Worm (Caenorhabditis elegans) whole organism, late embryonic: Measurements from ENCODE around the gene F09C12.8.

Source experiments
- C08G9.2 ChIP-seq: sonication (generic microtip); optimal IDR thresholded peaks from 2 replicates; lab custom pipeline; 2016; ENCODE audit warnings: mild to moderate bottlenecking, missing genetic modification characterization, moderate library complexity, missing compliant biosample characterization
- K02D7.2 ChIP-seq: sonication (generic microtip); optimal IDR thresholded peaks from 2 replicates; lab custom pipeline; 2017; ENCODE audit warnings: mild to moderate bottlenecking, missing genetic modification characterization, missing compliant biosample characterization
- T23F11.4 ChIP-seq: fragments of 200-800 bp; sonication (Bioruptor generic); optimal IDR thresholded peaks from 2 replicates; lab custom pipeline; 2018; ENCODE audit warnings: mild to moderate bottlenecking, missing genetic modification characterization, missing compliant biosample characterization
- Y22D7AL.16 ChIP-seq: sonication (generic microtip); optimal IDR thresholded peaks from 2 replicates; lab custom pipeline; 2016; ENCODE audit warnings: missing genetic modification characterization, missing compliant biosample characterization
- ceh-14 ChIP-seq: sonication (generic microtip); optimal IDR thresholded peaks from 2 replicates; lab custom pipeline; 2016; ENCODE audit warnings: missing genotype, missing genetic modification characterization, missing compliant biosample characterization
- ceh-19 ChIP-seq: fragments of 200-800 bp; sonication (Bioruptor generic); optimal IDR thresholded peaks from 2 replicates; lab custom pipeline; 2018; ENCODE audit warnings: mild to moderate bottlenecking, missing genetic modification characterization, missing compliant biosample characterization
- ceh-30 ChIP-seq: fragments of 150-350 bp; optimal IDR thresholded peaks from 2 replicates; lab custom pipeline; 2014; ENCODE audit warnings: missing biosample characterization, missing genetic modification characterization
- ceh-9 ChIP-seq: sonication (generic microtip); optimal IDR thresholded peaks from 2 replicates; lab custom pipeline; 2016; ENCODE audit warnings: mild to moderate bottlenecking, missing genetic modification characterization, inconsistent platforms, missing compliant biosample characterization
- che-1 ChIP-seq: sonication (generic microtip); optimal IDR thresholded peaks from 2 replicates; lab custom pipeline; 2016; ENCODE audit warnings: mild to moderate bottlenecking, missing genetic modification characterization, missing compliant biosample characterization
- elt-2 ChIP-seq: sonication (generic microtip); optimal IDR thresholded peaks from 2 replicates; lab custom pipeline; 2016; ENCODE audit warnings: missing genetic modification reagents, missing genetic modification characterization, missing compliant biosample characterization
- elt-4 ChIP-seq: sonication (generic microtip); optimal IDR thresholded peaks from 2 replicates; lab custom pipeline; 2016; ENCODE audit warnings: missing genetic modification characterization, missing compliant biosample characterization
- ets-4 ChIP-seq: sonication (generic microtip); optimal IDR thresholded peaks from 2 replicates; lab custom pipeline; 2016; ENCODE audit warnings: missing genetic modification characterization, missing compliant biosample characterization
- fax-1 ChIP-seq: sonication (generic microtip); optimal IDR thresholded peaks from 2 replicates; lab custom pipeline; 2016; ENCODE audit warnings: missing genotype, missing genetic modification characterization, missing compliant biosample characterization
- fkh-10 ChIP-seq: fragments of 150-350 bp; optimal IDR thresholded peaks from 2 replicates; lab custom pipeline; 2014; ENCODE audit warnings: missing biosample characterization, missing genetic modification reagents, missing genetic modification characterization
- fkh-6 ChIP-seq: sonication (generic microtip); optimal IDR thresholded peaks from 2 replicates; lab custom pipeline; 2016; ENCODE audit warnings: missing genetic modification characterization, missing compliant biosample characterization
- hlh-13 ChIP-seq: fragments of 200-800 bp; sonication (Bioruptor generic); optimal IDR thresholded peaks from 2 replicates; lab custom pipeline; 2018; ENCODE audit warnings: mild to moderate bottlenecking, missing genetic modification characterization, missing compliant biosample characterization
- hlh-15 ChIP-seq: sonication (generic microtip); optimal IDR thresholded peaks from 2 replicates; lab custom pipeline; 2016; ENCODE audit warnings: missing genetic modification characterization, missing compliant biosample characterization
- hlh-8 ChIP-seq: sonication (generic microtip); optimal IDR thresholded peaks from 2 replicates; lab custom pipeline; 2016; ENCODE audit warnings: missing genotype, missing genetic modification characterization, missing compliant biosample characterization
- nhr-11 ChIP-seq: fragments of 150-350 bp; optimal IDR thresholded peaks from 2 replicates; lab custom pipeline; 2014; ENCODE audit warnings: missing biosample characterization, missing genetic modification characterization
- npax-4 ChIP-seq: sonication (generic microtip); optimal IDR thresholded peaks from 2 replicates; lab custom pipeline; 2016; ENCODE audit warnings: missing genetic modification characterization, missing compliant biosample characterization
- pax-1 ChIP-seq: fragments of 150-350 bp; optimal IDR thresholded peaks from 2 replicates; lab custom pipeline; 2014; ENCODE audit warnings: missing biosample characterization, missing genetic modification characterization
- pha-4 ChIP-seq: fragments of 150-350 bp; optimal IDR thresholded peaks from 2 replicates; lab custom pipeline; 2018; ENCODE audit warnings: missing biosample characterization, missing genetic modification reagents, missing genetic modification characterization
- pros-1 ChIP-seq: fragments of 150-350 bp; optimal IDR thresholded peaks from 2 replicates; lab custom pipeline; 2014; ENCODE audit warnings: missing biosample characterization, missing genetic modification reagents, missing genetic modification characterization
- sdc-2 ChIP-seq: sonication (generic microtip); optimal IDR thresholded peaks from 2 replicates; lab custom pipeline; 2016; ENCODE audit warnings: missing genotype, missing genetic modification characterization, missing compliant biosample characterization
- sox-4 ChIP-seq: sonication (generic microtip); optimal IDR thresholded peaks from 2 replicates; lab custom pipeline; 2017; ENCODE audit warnings: mild to moderate bottlenecking, missing genetic modification characterization, inconsistent platforms, missing compliant biosample characterization
- tbx-7 ChIP-seq: sonication (generic microtip); optimal IDR thresholded peaks from 2 replicates; lab custom pipeline; 2016; ENCODE audit warnings: missing genotype, missing genetic modification characterization, missing compliant biosample characterization
- ttx-3 ChIP-seq: sonication (generic microtip); optimal IDR thresholded peaks from 2 replicates; lab custom pipeline; 2016; ENCODE audit warnings: missing genetic modification reagents, missing genetic modification characterization, missing compliant biosample characterization
- unc-3 ChIP-seq, 2 experiments: fragments of 200-800 bp in 1 of 2; sonication (Bioruptor generic) in 1 of 2; sonication (generic microtip) in 1 of 2; conservative IDR thresholded peaks in 1 of 2; optimal IDR thresholded peaks in 1 of 2; 2 replicates each; pipeline versions ENCODE4 v1.3.6 to Lab custom; 2016 to 2022; ENCODE audit warnings: missing compliant biosample characterization in 2 of 2, missing genetic modification characterization in 2 of 2, missing genetic modification reagents in 1 of 2
- unc-42 ChIP-seq: sonication (generic microtip); optimal IDR thresholded peaks from 2 replicates; lab custom pipeline; 2016; ENCODE audit warnings: missing genotype, missing genetic modification characterization, missing compliant biosample characterization
- unc-55 ChIP-seq: sonication (generic microtip); optimal IDR thresholded peaks from 2 replicates; lab custom pipeline; 2017; ENCODE audit warnings: missing biosample characterization, missing genetic modification reagents, missing genetic modification characterization
- zip-5 ChIP-seq: sonication (generic microtip); optimal IDR thresholded peaks from 2 replicates; lab custom pipeline; 2016; ENCODE audit warnings: missing genetic modification characterization, missing compliant biosample characterization

F09C12.8 gene

DNA sequence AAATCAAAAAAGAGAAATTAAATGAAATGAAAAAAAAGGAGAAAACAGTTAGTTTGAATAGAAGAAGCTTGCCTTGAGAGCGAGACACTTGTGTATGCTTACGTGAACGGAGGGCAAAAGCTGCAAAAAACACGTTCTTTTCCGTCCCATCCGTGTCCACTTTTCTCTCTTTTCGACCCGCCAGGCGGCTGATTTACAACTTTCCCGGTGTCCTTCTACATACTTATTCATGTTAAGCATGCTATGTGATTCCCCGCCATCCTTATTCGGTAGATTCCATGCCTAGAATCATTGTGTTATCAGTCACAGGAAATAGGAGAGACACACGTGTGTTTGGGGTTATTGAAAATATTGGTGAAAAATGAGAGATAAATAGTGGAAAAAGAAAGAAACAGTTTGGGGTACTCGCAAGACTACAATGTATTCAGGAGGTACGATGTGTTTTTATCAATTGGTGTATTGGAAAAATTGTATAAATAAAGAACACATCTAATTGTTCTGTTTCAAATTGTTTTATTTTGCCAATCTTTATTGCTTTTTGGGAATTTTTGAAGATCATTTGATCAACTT, 29.8 kb downstream of the F09C12.8 start, which contains the start of gene nas-29:
TSS of gene nas-29 (minus strand) at position 92 of the 570 bp plus-strand sequence.
- TF ChIP-seq ceh-30 (tag; lab: Kevin White, UChicago), result no peak
- TF ChIP-seq elt-2 (tag; lab: Kevin White, UChicago), result peak; percentile 65

DNA sequence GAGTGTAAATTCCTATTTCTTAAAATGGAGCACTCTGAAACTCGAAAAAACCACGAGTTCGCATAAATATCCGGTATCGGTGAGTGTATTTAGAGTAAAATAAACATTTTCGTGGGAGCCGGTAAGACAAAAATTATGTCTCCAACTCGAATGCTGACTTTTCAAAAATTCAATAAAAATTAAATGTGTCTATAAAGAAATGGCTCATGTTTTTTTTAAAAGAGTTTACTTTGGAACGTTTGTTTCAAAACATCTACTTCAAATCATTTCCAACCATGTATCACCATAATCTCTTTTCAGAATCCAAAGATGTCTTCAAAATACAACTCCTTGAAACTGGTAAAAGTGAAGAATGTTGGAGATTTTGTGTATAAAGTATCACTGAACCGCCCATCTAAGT, 30.4 kb downstream of the F09C12.8 start, which contains the start of gene F58A6.1:
TSS of gene F58A6.1 (plus strand) at position 301 of the 400 bp plus-strand sequence.
- TF ChIP-seq sdc-2 (tag; lab: Kevin White, UChicago) (no peak), fkh-10 (GFP tag; lab: Kevin White, UChicago) (no peak), ceh-19 (GFP tag; lab: Kevin White, UChicago) (no peak), npax-4 (tag; lab: Kevin White, UChicago) (no peak), che-1 (tag; lab: Kevin White, UChicago) (no peak), sox-4 (tag; lab: Kevin White, UChicago) (no peak), Y22D7AL.16 (tag; lab: Kevin White, UChicago) (no peak), hlh-13 (GFP tag; lab: Kevin White, UChicago) (no peak), nhr-11 (no peak), unc-55 (GFP tag; lab: Kevin White, UChicago) (no peak), K02D7.2 (tag; lab: Kevin White, UChicago) (no peak), elt-4 (tag; lab: Kevin White, UChicago) (no peak), ceh-14 (no peak), ceh-9 (tag; lab: Kevin White, UChicago) (no peak)

DNA sequence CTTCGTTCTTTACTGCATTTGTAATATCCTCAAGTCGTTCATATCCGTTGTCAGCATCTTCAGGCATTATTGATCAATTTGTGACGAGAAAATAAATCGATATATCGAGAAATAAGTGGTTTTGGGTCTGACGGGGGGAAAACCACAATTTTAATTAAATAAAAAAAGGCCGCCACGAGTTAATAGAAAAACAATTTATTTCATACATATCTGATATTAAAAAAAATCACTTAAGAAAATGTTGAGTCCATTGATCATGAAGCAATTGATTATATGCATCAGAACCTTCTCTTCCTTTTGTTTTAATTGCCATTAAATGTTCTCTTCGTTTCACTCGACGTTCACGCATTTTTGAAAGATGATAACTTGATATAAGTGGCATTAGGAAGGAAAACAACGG, 36.2 kb downstream of the F09C12.8 start, which contains the start of gene F58A6.5:
TSS of gene F58A6.5 (minus strand) at position 101 of the 400 bp plus-strand sequence.
- no peak for TF ChIP-seq ttx-3 (tag; lab: Kevin White, UChicago)
- no peak for TF ChIP-seq Y22D7AL.16 (tag; lab: Kevin White, UChicago)
- TF ChIP-seq, all 69 proteins: peak for 0

ce11 chrII:5150829-5151228, 38.6 kb downstream of the F09C12.8 start, which contains the start of gene srb-16:
TSS of gene srb-16 (minus strand) at chrII:5150929.
- TF ChIP-seq hlh-8 (no peak), hlh-13 (GFP tag; lab: Kevin White, UChicago) (no peak), pros-1 (tag; lab: Kevin White, UChicago) (no peak), pha-4 (tag; lab: Kevin White, UChicago) (no peak), hlh-15 (tag; lab: Kevin White, UChicago) (no peak), tbx-7 (tag; lab: Kevin White, UChicago) (no peak), ttx-3 (tag; lab: Kevin White, UChicago) (no peak), Y22D7AL.16 (tag; lab: Kevin White, UChicago) (no peak)

ce11 chrII:5154540-5154939, 42.4 kb downstream of the F09C12.8 start, which contains the start of gene srb-12:
TSS of gene srb-12 (minus strand) at chrII:5154640.
- TF ChIP-seq T23F11.4 (GFP tag; lab: Kevin White, UChicago), result no peak
- TF ChIP-seq zip-5 (tag; lab: Kevin White, UChicago), result no peak
- no peak for TF ChIP-seq C08G9.2
- TF ChIP-seq fkh-6 (tag; lab: Kevin White, UChicago), result no peak
- no peak for TF ChIP-seq unc-42 (tag; lab: Kevin White, UChicago)
- TF ChIP-seq fax-1 (tag; lab: Kevin White, UChicago), result no peak
- TF ChIP-seq ets-4 (tag; lab: Kevin White, UChicago), result no peak
- TF ChIP-seq unc-3 (GFP tag; conservative IDR thresholded peaks at IDR 0.05; lab: Robert Waterston, UW), result no peak
- no peak for TF ChIP-seq unc-3 (tag; optimal IDR thresholded peaks at IDR 0.05; lab: Kevin White, UChicago)
- TF ChIP-seq ceh-30 (tag; lab: Kevin White, UChicago), result no peak
- TF ChIP-seq pax-1 (tag; lab: Kevin White, UChicago), result no peak
